Fruit fly (Drosophila melanogaster) whole organism, embryonic: ENCODE measurements around the gene ppl.
A peak's percentile ranks its signal among the peaks of the same experiment; 100 is the strongest.

Experiments
- Ada2b ChIP-seq: fragments of 200-800 bp; sonication (Bioruptor generic); IDR thresholded peaks from 2 replicates; pipeline ENCODE4 v1.3.6; 2022; ENCODE audit warnings: missing biosample characterization, missing genetic modification characterization
- Adf1 ChIP-seq: fragments of 200-800 bp; sonication (Bioruptor generic); IDR thresholded peaks from 2 replicates; pipeline ENCODE4 v1.3.6; 2022; ENCODE audit warnings: missing biosample characterization, missing genetic modification characterization
- Aef1 ChIP-seq: fragments of 200-800 bp; sonication (Bioruptor generic); IDR thresholded peaks from 3 replicates; pipeline ENCODE4 v1.3.6; 2022; ENCODE audit warnings: missing biosample characterization, missing genetic modification characterization
- Asciz ChIP-seq: fragments of 200-800 bp; sonication (Bioruptor generic); optimal IDR thresholded peaks from 2 replicates; lab custom pipeline; 2017; ENCODE audit warnings: missing biosample characterization, mild to moderate bottlenecking, missing genetic modification characterization, missing genetic modification reagents
- Atf6 ChIP-seq: fragments of 200-800 bp; sonication (Bioruptor generic); IDR thresholded peaks from 2 replicates; pipeline ENCODE4 v1.3.6; 2022; ENCODE audit warnings: missing biosample characterization, missing genetic modification characterization
- Awh ChIP-seq: fragments of 200-800 bp; sonication (Bioruptor generic); IDR thresholded peaks from 2 replicates; pipeline ENCODE4, ENCODE4 v1.3.6; 2022; ENCODE audit warnings: missing biosample characterization, missing genetic modification characterization
- Bgb ChIP-seq: fragments of 200-800 bp; sonication (Bioruptor generic); IDR thresholded peaks from 2 replicates; pipeline ENCODE4 v1.3.6; 2022; ENCODE audit warnings: missing biosample characterization, missing genetic modification characterization; ENCODE audit not compliant: partially characterized antibody
- CG10147 ChIP-seq: fragments of 200-800 bp; sonication (Bioruptor generic); optimal IDR thresholded peaks from 2 replicates; lab custom pipeline; 2019; ENCODE audit warnings: missing biosample characterization, mild to moderate bottlenecking, missing genetic modification characterization, moderate library complexity
- CG1024 ChIP-seq: fragments of 200-800 bp; sonication (Bioruptor generic); IDR thresholded peaks from 2 replicates; pipeline ENCODE4 v1.3.6; 2022; ENCODE audit warnings: missing biosample characterization, missing genetic modification characterization
- CG11695 ChIP-seq: fragments of 200-800 bp; sonication (Bioruptor generic); IDR thresholded peaks from 3 replicates; pipeline ENCODE4 v1.3.6; 2022; ENCODE audit warnings: missing biosample characterization, missing genetic modification characterization
- CG12219 ChIP-seq: fragments of 200-800 bp; sonication (Bioruptor generic); optimal IDR thresholded peaks from 3 replicates; lab custom pipeline; 2018; ENCODE audit warnings: missing biosample characterization, mild to moderate bottlenecking, missing genetic modification characterization
- CG12769 ChIP-seq: fragments of 200-800 bp; sonication (Bioruptor generic); optimal IDR thresholded peaks from 2 replicates; lab custom pipeline; 2019; ENCODE audit warnings: missing biosample characterization, mild to moderate bottlenecking, missing genetic modification characterization, moderate library complexity
- CG13624 ChIP-seq: fragments of 200-800 bp; sonication (Bioruptor generic); optimal IDR thresholded peaks from 2 replicates; lab custom pipeline; 2016; ENCODE audit warnings: missing biosample characterization, missing genetic modification characterization
- CG14014 ChIP-seq: fragments of 200-800 bp; sonication (Bioruptor generic); IDR thresholded peaks from 2 replicates; pipeline ENCODE4 v1.3.6; 2022; ENCODE audit warnings: missing biosample characterization, missing genetic modification characterization
- CG17385 ChIP-seq: fragments of 200-800 bp; sonication (Bioruptor generic); optimal IDR thresholded peaks from 3 replicates; lab custom pipeline; 2018; ENCODE audit warnings: missing biosample characterization, mild to moderate bottlenecking, missing genetic modification characterization
- CG17912 ChIP-seq: fragments of 200-800 bp; sonication (Bioruptor generic); optimal IDR thresholded peaks from 2 replicates; lab custom pipeline; 2018; ENCODE audit warnings: missing biosample characterization, mild to moderate bottlenecking, missing genetic modification characterization
- CG32767 ChIP-seq: fragments of 200-800 bp; sonication (Bioruptor generic); IDR thresholded peaks from 2 replicates; pipeline ENCODE4 v1.3.6; 2022; ENCODE audit warnings: missing biosample characterization, missing genetic modification characterization
- CG33557 ChIP-seq: fragments of 200-800 bp; sonication (Bioruptor generic); optimal IDR thresholded peaks from 2 replicates; lab custom pipeline; 2019; ENCODE audit warnings: missing biosample characterization, mild to moderate bottlenecking, missing genetic modification characterization, moderate library complexity
- CG34224 ChIP-seq: fragments of 200-800 bp; sonication (Bioruptor generic); IDR thresholded peaks from 3 replicates; pipeline ENCODE4 v1.3.6; 2022; ENCODE audit warnings: missing biosample characterization, missing genetic modification characterization; ENCODE audit not compliant: partially characterized antibody
- CG34376 ChIP-seq: fragments of 200-800 bp; sonication (Bioruptor generic); optimal IDR thresholded peaks from 2 replicates; lab custom pipeline; 2018; ENCODE audit warnings: missing biosample characterization, mild to moderate bottlenecking, missing genetic modification characterization
- CG4360 ChIP-seq: fragments of 200-800 bp; sonication (Bioruptor generic); IDR thresholded peaks from 2 replicates; pipeline ENCODE4 v1.3.6; 2022; ENCODE audit warnings: missing biosample characterization, missing genetic modification characterization
- CG43689 ChIP-seq: fragments of 200-800 bp; sonication (Bioruptor generic); IDR thresholded peaks from 2 replicates; pipeline ENCODE4 v1.3.6; 2022; ENCODE audit warnings: missing biosample characterization, missing genetic modification characterization
- CG5180 ChIP-seq: fragments of 200-800 bp; sonication (Bioruptor generic); optimal IDR thresholded peaks from 3 replicates; lab custom pipeline; 2017; ENCODE audit warnings: missing biosample characterization, missing genetic modification characterization, mild to moderate bottlenecking, moderate library complexity, missing genetic modification reagents
- CG6813 ChIP-seq: fragments of 200-800 bp; sonication (Bioruptor generic); optimal IDR thresholded peaks from 2 replicates; lab custom pipeline; 2017; ENCODE audit warnings: missing biosample characterization, missing genetic modification characterization, mild to moderate bottlenecking, moderate library complexity, missing genetic modification reagents
- CG8478 ChIP-seq: fragments of >200 bp; optimal IDR thresholded peaks from 2 replicates; lab custom pipeline; 2018
- D19B ChIP-seq: fragments of 200-800 bp; sonication (Bioruptor generic); optimal IDR thresholded peaks from 2 replicates; lab custom pipeline; 2017; ENCODE audit warnings: missing biosample characterization, mild to moderate bottlenecking, missing genetic modification characterization
- Deaf1 ChIP-seq: fragments of 200-800 bp; optimal IDR thresholded peaks from 3 replicates; lab custom pipeline; 2019; ENCODE audit warnings: missing biosample characterization, mild to moderate bottlenecking, missing genetic modification characterization, moderate library complexity
- Dll ChIP-seq: fragments of 200-800 bp; sonication (Bioruptor generic); IDR thresholded peaks from 4 replicates; pipeline ENCODE4 v1.3.6; 2022; ENCODE audit warnings: missing biosample characterization, missing genetic modification characterization; ENCODE audit not compliant: partially characterized antibody
- Doc3 ChIP-seq: fragments of 200-800 bp; sonication (Bioruptor generic); IDR thresholded peaks from 3 replicates; pipeline ENCODE4 v1.3.6; 2022; ENCODE audit warnings: missing biosample characterization, missing genetic modification characterization; ENCODE audit not compliant: partially characterized antibody
- Drgx ChIP-seq: fragments of 200-800 bp; sonication (Bioruptor generic); IDR thresholded peaks from 2 replicates; pipeline ENCODE4 v1.3.6; 2022; ENCODE audit warnings: missing biosample characterization, missing genetic modification characterization
- Eip74EF ChIP-seq, 2 experiments: fragments of 200-800 bp in 1 of 2; fragments of >200 bp in 1 of 2; sonication (Bioruptor generic) in 1 of 2; optimal IDR thresholded peaks; 2 replicates each; lab custom pipeline; 2017 to 2019; ENCODE audit warnings: missing biosample characterization in 2 of 2, missing genetic modification characterization in 2 of 2, mild to moderate bottlenecking in 1 of 2, moderate library complexity in 1 of 2
- Nf-YB ChIP-seq: fragments of 200-800 bp; sonication (Bioruptor generic); optimal IDR thresholded peaks from 3 replicates; lab custom pipeline; 2019; ENCODE audit warnings: missing biosample characterization, mild to moderate bottlenecking, missing genetic modification characterization, moderate library complexity
- Trl ChIP-seq, 3 experiments: fragments of >200 bp in 2 of 3; fragments of 200-800 bp in 1 of 3; sonication (Bioruptor generic) in 1 of 3; optimal IDR thresholded peaks; 2 replicates in 1 of 3; 3 replicates in 2 of 3; lab custom pipeline; 2016 to 2017; ENCODE audit warnings: missing biosample characterization in 1 of 3, missing genetic modification characterization in 1 of 3
- Vsx1 ChIP-seq: fragments of 200-800 bp; sonication (Bioruptor generic); optimal IDR thresholded peaks from 2 replicates; lab custom pipeline; 2017; ENCODE audit warnings: missing biosample characterization, mild to moderate bottlenecking, missing genetic modification characterization, missing genetic modification reagents
- ash1 ChIP-seq: fragments of 200-800 bp; sonication (Bioruptor generic); optimal IDR thresholded peaks from 2 replicates; lab custom pipeline; 2018; ENCODE audit warnings: missing biosample characterization, mild to moderate bottlenecking, missing genetic modification characterization
- bbx ChIP-seq: fragments of 200-800 bp; sonication (Bioruptor generic); IDR thresholded peaks from 2 replicates; pipeline ENCODE4 v1.3.6; 2022; ENCODE audit warnings: missing biosample characterization, missing genetic modification characterization; ENCODE audit not compliant: partially characterized antibody
- cg ChIP-seq: fragments of 200-800 bp; sonication (Bioruptor generic); optimal IDR thresholded peaks from 3 replicates; lab custom pipeline; 2019; ENCODE audit warnings: missing biosample characterization, mild to moderate bottlenecking, missing genetic modification characterization, moderate library complexity
- crp ChIP-seq, 2 experiments: fragments of 200-800 bp; sonication (Bioruptor generic); optimal IDR thresholded peaks; 2 replicates in 1 of 2; 3 replicates in 1 of 2; lab custom pipeline; 2017; ENCODE audit warnings: missing biosample characterization in 2 of 2, missing genetic modification characterization in 2 of 2, mild to moderate bottlenecking in 1 of 2, moderate library complexity in 1 of 2
- hbn ChIP-seq: fragments of 200-800 bp; sonication (Bioruptor generic); IDR thresholded peaks from 2 replicates; pipeline ENCODE4 v1.3.6; 2022; ENCODE audit warnings: missing biosample characterization, missing genetic modification characterization; ENCODE audit not compliant: partially characterized antibody
- her ChIP-seq: fragments of 200-800 bp; sonication (Bioruptor generic); optimal IDR thresholded peaks from 2 replicates; lab custom pipeline; 2016; ENCODE audit warnings: missing biosample characterization, missing genetic modification characterization
- lab ChIP-seq: fragments of 200-800 bp; sonication (Bioruptor generic); optimal IDR thresholded peaks from 3 replicates; lab custom pipeline; 2017; ENCODE audit warnings: missing biosample characterization, missing genetic modification characterization, mild to moderate bottlenecking, moderate library complexity, missing genetic modification reagents
- oc ChIP-seq: fragments of 200-800 bp; sonication (Bioruptor generic); optimal IDR thresholded peaks from 2 replicates; lab custom pipeline; 2018; ENCODE audit warnings: missing biosample characterization, mild to moderate bottlenecking, missing genetic modification characterization, moderate library complexity
- odd ChIP-seq: fragments of 200-800 bp; sonication (Bioruptor generic); optimal IDR thresholded peaks from 2 replicates; lab custom pipeline; 2017; ENCODE audit warnings: missing biosample characterization, mild to moderate bottlenecking, missing genetic modification characterization
- pzg ChIP-seq: fragments of 200-800 bp; sonication (Bioruptor generic); optimal IDR thresholded peaks from 3 replicates; lab custom pipeline; 2018; ENCODE audit warnings: missing biosample characterization, mild to moderate bottlenecking, missing genetic modification characterization, moderate library complexity
- scrt ChIP-seq: fragments of 200-800 bp; sonication (Bioruptor generic); optimal IDR thresholded peaks from 2 replicates; lab custom pipeline; 2018; ENCODE audit warnings: missing biosample characterization, mild to moderate bottlenecking, missing genetic modification characterization, moderate library complexity
- sens ChIP-seq: fragments of 200-800 bp; sonication (Bioruptor generic); peaks from one replicate; lab custom pipeline; 2016; ENCODE audit warnings: missing biosample characterization, missing genetic modification characterization
- sob ChIP-seq: fragments of 200-800 bp; sonication (Bioruptor generic); IDR thresholded peaks from 2 replicates; pipeline ENCODE4 v1.3.6; 2022; ENCODE audit warnings: missing biosample characterization, missing genetic modification characterization
- z ChIP-seq: fragments of 200-800 bp; sonication (Bioruptor generic); IDR thresholded peaks from 3 replicates; pipeline ENCODE4 v1.3.6; 2022; ENCODE audit warnings: missing biosample characterization, missing genetic modification characterization

ppl gene

dm6 chr3L:21239999-21240509 is 41.3 kb downstream of the ppl start (continued):
- TF ChIP-seq CG10147 (no peak), her (GFP tag; lab: Kevin White, UChicago) (peak; percentile 13), bbx (GFP tag; lab: Robert Waterston, UW) (peak; percentile 55; the same call in 1 of the 2 replicates), Drgx (GFP tag; lab: Robert Waterston, UW) (peak; percentile 33; the same call in 1 of the 2 replicates), Aef1 (peak; percentile 61; the same call in 2 of the 3 replicates), CG32767 (GFP tag; lab: Robert Waterston, UW) (no peak), CG11695 (GFP tag; lab: Robert Waterston, UW) (0 out of 3 replicates have a peak, but pooled peaks have one; percentile 7), lab (GFP tag; lab: Kevin White, UChicago) (peak; percentile 40), sob (GFP tag; lab: Robert Waterston, UW) (no peak), CG12769 (peak; percentile 60), Dll (GFP tag; lab: Robert Waterston, UW) (0 out of 4 replicates have a peak, but pooled peaks have one; percentile 43), Ada2b (GFP tag; lab: Robert Waterston, UW) (no peak), Nf-YB (GFP tag; lab: Kevin White, UChicago) (peak; percentile 75), cg (GFP tag; lab: Kevin White, UChicago) (peak; percentile 31), CG17912 (GFP tag; lab: Kevin White, UChicago) (no peak), hbn (GFP tag; lab: Robert Waterston, UW) (peak; percentile 27; the same call in 1 of the 2 replicates), Vsx1 (GFP tag; lab: Kevin White, UChicago) (peak; percentile 5), pzg (GFP tag; lab: Kevin White, UChicago) (no peak), z (GFP tag; lab: Robert Waterston, UW) (peak; percentile 74; the same call in 2 of the 3 replicates), CG12219 (GFP tag; lab: Kevin White, UChicago) (no peak), D19B (GFP tag; lab: Kevin White, UChicago) (no peak), scrt (GFP tag; lab: Kevin White, UChicago) (peak; percentile 56), Eip74EF (GFP tag; optimal IDR thresholded peaks at IDR 0.05; lab: Kevin White, UChicago) (peak in 1 of 2 experiments; percentile 29), ash1 (GFP tag; lab: Kevin White, UChicago) (no peak), Atf6 (GFP tag; lab: Robert Waterston, UW) (0 out of 2 replicates have a peak, but pooled peaks have one; percentile 28), odd (GFP tag; lab: Kevin White, UChicago) (peak; percentile 25), Bgb (GFP tag; lab: Robert Waterston, UW) (peak; percentile 52; the same call in 1 of the 2 replicates), oc (tag; lab: Kevin White, UChicago) (peak; percentile 56), CG4360 (GFP tag; lab: Robert Waterston, UW) (peak; percentile 51), Asciz (GFP tag; lab: Kevin White, UChicago) (peak; percentile 3), Deaf1 (tag; lab: Kevin White, UChicago) (peak; percentile 98), Doc3 (GFP tag; lab: Robert Waterston, UW) (no peak), crp (GFP tag; optimal IDR thresholded peaks at IDR 0.05; lab: Kevin White, UChicago) (no peak), CG14014 (GFP tag; lab: Robert Waterston, UW) (peak; percentile 10; the same call in 1 of the 2 replicates), CG6813 (GFP tag; lab: Kevin White, UChicago) (peak; percentile 20), CG34376 (GFP tag; lab: Kevin White, UChicago) (peak; percentile 43), CG5180 (GFP tag; lab: Kevin White, UChicago) (peak; percentile 24), CG33557 (GFP tag; lab: Kevin White, UChicago) (no peak), Adf1 (GFP tag; lab: Robert Waterston, UW) (peak; percentile 100), Awh (GFP tag; lab: Robert Waterston, UW) (peak; percentile 36; the same call in 1 of the 2 replicates), Trl (optimal IDR thresholded peaks at IDR 0.05; lab: Kevin White, UChicago) (peak; percentile 81 to 86), Trl (GFP tag; optimal IDR thresholded peaks at IDR 0.05; lab: Kevin White, UChicago) (no peak), sens (GFP tag; lab: Kevin White, UChicago) (peak; percentile 64), CG8478 (peak; percentile 12), CG34224 (peak; percentile 57; the same call in 1 of the 3 replicates), CG43689 (GFP tag; lab: Robert Waterston, UW) (no peak), CG17385 (GFP tag; lab: Kevin White, UChicago) (peak; percentile 30), CG1024 (GFP tag; lab: Robert Waterston, UW) (no peak), CG13624 (GFP tag; lab: Kevin White, UChicago) (no peak)
